Worm (Caenorhabditis elegans) whole organism, early embryonic: ENCODE data around the gene R03G5.6.

Experiments used
- ama-1 ChIP-seq: fragments of 150-350 bp; optimal IDR thresholded peaks from 2 replicates; lab custom pipeline; 2014
- ceh-36 ChIP-seq: sonication (generic microtip); optimal IDR thresholded peaks from 2 replicates; lab custom pipeline; 2016; ENCODE audit warnings: missing genetic modification characterization, inconsistent platforms, missing compliant biosample characterization

ce11 chrX:7842241-7842640 is 25.5 kb upstream of the R03G5.6 start, which contains the start of gene idpp-11:
- TF ChIP-seq ama-1 (lab: Kevin White, UChicago) (no peak), ceh-36 (no peak)
